Fruit fly (Drosophila melanogaster) whole organism, prepupa: Measurements from ENCODE around the gene Tudor-SN.

Source experiments
- CG31627 ChIP-seq: fragments of 200-800 bp; sonication (Bioruptor generic); optimal IDR thresholded peaks from 3 replicates; lab custom pipeline; 2016; ENCODE audit warnings: missing biosample characterization, missing genetic modification characterization
- OdsH ChIP-seq: fragments of 200-800 bp; sonication (Bioruptor generic); optimal IDR thresholded peaks from 3 replicates; lab custom pipeline; 2016; ENCODE audit warnings: missing biosample characterization, missing genetic modification characterization

- TF ChIP-seq CG31627 (no peak), OdsH (GFP tag; lab: Kevin White, UChicago) (no peak)
These were observed 2.9 kb upstream of the Tudor-SN start, which contains the start of gene miple1 for dm6 chr3L:267083-267482.
